Fruit fly (Drosophila melanogaster) whole organism, embryonic: ENCODE data around the gene CG42749.

Experiments
- Abd-B ChIP-seq: fragments of 200-800 bp; sonication (Bioruptor generic); optimal IDR thresholded peaks from 2 replicates; lab custom pipeline; 2018; ENCODE audit warnings: missing biosample characterization, mild to moderate bottlenecking, missing genetic modification characterization, moderate library complexity
- Ada2b ChIP-seq: fragments of 200-800 bp; sonication (Bioruptor generic); IDR thresholded peaks from 2 replicates; pipeline ENCODE4 v1.3.6; 2022; ENCODE audit warnings: missing biosample characterization, missing genetic modification characterization
- Asciz ChIP-seq: fragments of 200-800 bp; sonication (Bioruptor generic); optimal IDR thresholded peaks from 2 replicates; lab custom pipeline; 2017; ENCODE audit warnings: missing biosample characterization, mild to moderate bottlenecking, missing genetic modification characterization, missing genetic modification reagents
- B-H2 ChIP-seq: fragments of 200-800 bp; sonication (Bioruptor generic); optimal IDR thresholded peaks from 2 replicates; lab custom pipeline; 2018; ENCODE audit warnings: missing biosample characterization, mild to moderate bottlenecking, missing genetic modification characterization
- CG10565 ChIP-seq: fragments of 200-800 bp; sonication (Bioruptor generic); optimal IDR thresholded peaks from 3 replicates; lab custom pipeline; 2016; ENCODE audit warnings: missing biosample characterization, mild to moderate bottlenecking, missing genetic modification characterization
- CG11504 ChIP-seq: fragments of 200-800 bp; sonication (Bioruptor generic); optimal IDR thresholded peaks from 3 replicates; lab custom pipeline; 2019; ENCODE audit warnings: missing biosample characterization, mild to moderate bottlenecking, missing genetic modification characterization, moderate library complexity
- CG12104 ChIP-seq: fragments of 200-800 bp; sonication (Bioruptor generic); optimal IDR thresholded peaks from 3 replicates; lab custom pipeline; 2016; ENCODE audit warnings: missing biosample characterization, missing genetic modification characterization
- CG12659 ChIP-seq: fragments of 200-800 bp; sonication (Bioruptor generic); optimal IDR thresholded peaks from 3 replicates; lab custom pipeline; 2017; ENCODE audit warnings: mild to moderate bottlenecking, missing biosample characterization, missing genetic modification reagents, missing genetic modification characterization
- CG12769 ChIP-seq: fragments of 200-800 bp; sonication (Bioruptor generic); optimal IDR thresholded peaks from 2 replicates; lab custom pipeline; 2019; ENCODE audit warnings: missing biosample characterization, mild to moderate bottlenecking, missing genetic modification characterization, moderate library complexity
- CG15696 ChIP-seq: fragments of 200-800 bp; sonication (Bioruptor generic); optimal IDR thresholded peaks from 2 replicates; lab custom pipeline; 2019; ENCODE audit warnings: missing biosample characterization, mild to moderate bottlenecking, missing genetic modification characterization, moderate library complexity
- CG16815 ChIP-seq: fragments of 200-800 bp; sonication (Bioruptor generic); optimal IDR thresholded peaks from 3 replicates; lab custom pipeline; 2017; ENCODE audit warnings: missing biosample characterization, mild to moderate bottlenecking, missing genetic modification characterization
- CG17829 ChIP-seq: fragments of 200-800 bp; optimal IDR thresholded peaks from 2 replicates; lab custom pipeline; 2019; ENCODE audit warnings: missing biosample characterization, mild to moderate bottlenecking, missing genetic modification characterization, moderate library complexity
- CG18262 ChIP-seq: fragments of 200-800 bp; optimal IDR thresholded peaks from 3 replicates; lab custom pipeline; 2019; ENCODE audit warnings: missing biosample characterization, mild to moderate bottlenecking, missing genetic modification characterization, moderate library complexity
- CG31365 ChIP-seq: fragments of 200-800 bp; sonication (Bioruptor generic); optimal IDR thresholded peaks from 2 replicates; lab custom pipeline; 2018; ENCODE audit warnings: missing biosample characterization, mild to moderate bottlenecking, missing genetic modification characterization
- CG32532 ChIP-seq: fragments of 200-800 bp; sonication (Bioruptor generic); IDR thresholded peaks from 2 replicates; pipeline ENCODE4 v1.3.6; 2022; ENCODE audit warnings: missing biosample characterization, missing genetic modification characterization
- CG3281 ChIP-seq: fragments of 200-800 bp; sonication (Bioruptor generic); optimal IDR thresholded peaks from 3 replicates; lab custom pipeline; 2017; ENCODE audit warnings: missing biosample characterization, mild to moderate bottlenecking, missing genetic modification characterization
- CG34224 ChIP-seq: fragments of 200-800 bp; sonication (Bioruptor generic); IDR thresholded peaks from 3 replicates; pipeline ENCODE4 v1.3.6; 2022; ENCODE audit warnings: missing biosample characterization, missing genetic modification characterization; ENCODE audit not compliant: partially characterized antibody
- CG43689 ChIP-seq: fragments of 200-800 bp; sonication (Bioruptor generic); IDR thresholded peaks from 2 replicates; pipeline ENCODE4 v1.3.6; 2022; ENCODE audit warnings: missing biosample characterization, missing genetic modification characterization
- CG6272 ChIP-seq: fragments of 200-800 bp; sonication (Bioruptor generic); IDR thresholded peaks from 2 replicates; pipeline ENCODE4 v1.3.6; 2022; ENCODE audit warnings: missing biosample characterization, missing genetic modification characterization
- CG6689 ChIP-seq: fragments of 200-800 bp; sonication (Bioruptor generic); IDR thresholded peaks from 2 replicates; pipeline ENCODE4 v1.3.6; 2022; ENCODE audit warnings: missing biosample characterization, missing genetic modification characterization
- CG7786 ChIP-seq: fragments of 200-800 bp; sonication (Bioruptor generic); optimal IDR thresholded peaks from 2 replicates; lab custom pipeline; 2016; ENCODE audit warnings: missing biosample characterization, missing genetic modification characterization
- CG8290 ChIP-seq, 3 experiments: fragments of 200-800 bp; sonication (Bioruptor generic); optimal IDR thresholded peaks; 2 replicates each; lab custom pipeline; 2016 to 2019; ENCODE audit warnings: missing biosample characterization in 3 of 3, missing genetic modification characterization in 3 of 3, mild to moderate bottlenecking in 2 of 3, moderate library complexity in 1 of 3
- CG9727 ChIP-seq: fragments of 200-800 bp; sonication (Bioruptor generic); optimal IDR thresholded peaks from 3 replicates; lab custom pipeline; 2017; ENCODE audit warnings: missing biosample characterization, mild to moderate bottlenecking, missing genetic modification characterization
- CG9876 ChIP-seq: fragments of 200-800 bp; sonication (Bioruptor generic); optimal IDR thresholded peaks from 2 replicates; lab custom pipeline; 2016; ENCODE audit warnings: missing biosample characterization, missing genetic modification characterization
- Dip2 ChIP-seq: fragments of 200-800 bp; sonication (Bioruptor generic); IDR thresholded peaks from 2 replicates; pipeline ENCODE4 v1.3.6; 2022; ENCODE audit warnings: missing biosample characterization, missing genetic modification characterization
- Fer3 ChIP-seq: fragments of 200-800 bp; sonication (Bioruptor generic); optimal IDR thresholded peaks from 2 replicates; lab custom pipeline; 2018; ENCODE audit warnings: missing biosample characterization, mild to moderate bottlenecking, missing genetic modification characterization, moderate library complexity
- H15 ChIP-seq: fragments of 200-800 bp; sonication (Bioruptor generic); IDR thresholded peaks from 3 replicates; pipeline ENCODE4 v1.3.6; 2022; ENCODE audit warnings: missing biosample characterization, missing genetic modification characterization
- HHEX ChIP-seq: fragments of 200-800 bp; sonication (Bioruptor generic); optimal IDR thresholded peaks from 3 replicates; lab custom pipeline; 2017; ENCODE audit warnings: missing biosample characterization, mild to moderate bottlenecking, missing genetic modification characterization, missing genetic modification reagents
- Hmr ChIP-seq: fragments of 200-800 bp; sonication (Bioruptor generic); optimal IDR thresholded peaks from 3 replicates; lab custom pipeline; 2017; ENCODE audit warnings: mild to moderate bottlenecking, missing biosample characterization, missing genetic modification reagents, missing genetic modification characterization
- Mad ChIP-seq: fragments of 200-800 bp; sonication (Bioruptor generic); optimal IDR thresholded peaks from 2 replicates; lab custom pipeline; 2016; ENCODE audit warnings: missing biosample characterization, missing genetic modification characterization
- Meics ChIP-seq: fragments of 200-800 bp; sonication (Bioruptor generic); optimal IDR thresholded peaks from 2 replicates; lab custom pipeline; 2017; ENCODE audit warnings: missing biosample characterization, mild to moderate bottlenecking, missing genetic modification characterization
- Opbp ChIP-seq: fragments of 200-800 bp; sonication (Bioruptor generic); IDR thresholded peaks from 3 replicates; pipeline ENCODE4 v1.3.6; 2022; ENCODE audit warnings: missing biosample characterization, missing genetic modification characterization; ENCODE audit not compliant: partially characterized antibody
- al ChIP-seq: fragments of 200-800 bp; sonication (Bioruptor generic); IDR thresholded peaks from 2 replicates; pipeline ENCODE4 v1.3.6; 2022; ENCODE audit warnings: missing biosample characterization, missing genetic modification characterization
- bcd ChIP-seq: fragments of 200-800 bp; sonication (Bioruptor generic); optimal IDR thresholded peaks from 2 replicates; lab custom pipeline; 2017; ENCODE audit warnings: missing biosample characterization, mild to moderate bottlenecking, missing genetic modification characterization
- chm ChIP-seq: fragments of 200-800 bp; sonication (Bioruptor generic); IDR thresholded peaks from 2 replicates; pipeline ENCODE4 v1.3.6; 2022; ENCODE audit warnings: missing biosample characterization, missing genetic modification characterization
- croc ChIP-seq: fragments of 200-800 bp; sonication (Bioruptor generic); conservative IDR thresholded peaks from 3 replicates; pipeline ENCODE4 v1.3.6; 2022; ENCODE audit warnings: missing biosample characterization, missing genetic modification characterization
- dimm ChIP-seq: fragments of 200-800 bp; sonication (Bioruptor generic); IDR thresholded peaks from 2 replicates; pipeline ENCODE4 v1.3.6; 2022; ENCODE audit warnings: missing biosample characterization, missing genetic modification characterization
- ewg ChIP-seq: fragments of 200-800 bp; sonication (Bioruptor generic); optimal IDR thresholded peaks from 3 replicates; lab custom pipeline; 2017; ENCODE audit warnings: mild to moderate bottlenecking, missing biosample characterization, missing genetic modification reagents, missing genetic modification characterization
- fd3F ChIP-seq: fragments of 200-800 bp; sonication (Bioruptor generic); optimal IDR thresholded peaks from 2 replicates; lab custom pipeline; 2018; ENCODE audit warnings: missing biosample characterization, mild to moderate bottlenecking, missing genetic modification characterization, moderate library complexity
- gt ChIP-seq: fragments of 200-800 bp; sonication (Bioruptor generic); IDR thresholded peaks from 2 replicates; pipeline ENCODE4 v1.3.6; 2022; ENCODE audit warnings: missing biosample characterization, missing genetic modification characterization
- ham ChIP-seq: fragments of 200-800 bp; sonication (Bioruptor generic); IDR thresholded peaks from 2 replicates; pipeline ENCODE4 v1.3.6; 2022; ENCODE audit warnings: missing biosample characterization, missing genetic modification characterization
- lov ChIP-seq, 2 experiments: fragments of 200-800 bp in 1 of 2; fragments of >200 bp in 1 of 2; sonication (Bioruptor generic) in 1 of 2; IDR thresholded peaks in 1 of 2; optimal IDR thresholded peaks in 1 of 2; 2 replicates in 1 of 2; 3 replicates in 1 of 2; pipeline versions ENCODE4 v1.3.6 to Lab custom; 2017 to 2022; ENCODE audit warnings: missing biosample characterization in 1 of 2, missing genetic modification characterization in 1 of 2
- org-1 ChIP-seq: fragments of 200-800 bp; sonication (Bioruptor generic); optimal IDR thresholded peaks from 2 replicates; lab custom pipeline; 2017; ENCODE audit warnings: missing biosample characterization, missing genetic modification characterization
- pb ChIP-seq: fragments of 200-800 bp; sonication (Bioruptor generic); optimal IDR thresholded peaks from 3 replicates; lab custom pipeline; 2016; ENCODE audit warnings: missing biosample characterization, missing genetic modification characterization
- phol ChIP-seq: fragments of 200-800 bp; sonication (Bioruptor generic); optimal IDR thresholded peaks from 3 replicates; lab custom pipeline; 2018; ENCODE audit warnings: missing biosample characterization, mild to moderate bottlenecking, missing genetic modification characterization, moderate library complexity
- pum ChIP-seq: fragments of 200-800 bp; sonication (Bioruptor generic); optimal IDR thresholded peaks from 2 replicates; lab custom pipeline; 2016; ENCODE audit warnings: missing biosample characterization, missing genetic modification characterization
- ranshi ChIP-seq: fragments of 200-800 bp; sonication (Bioruptor generic); IDR thresholded peaks from 2 replicates; pipeline ENCODE4 v1.3.6; 2022; ENCODE audit warnings: missing biosample characterization, missing genetic modification characterization
- slou ChIP-seq: fragments of 200-800 bp; sonication (Bioruptor generic); optimal IDR thresholded peaks from 3 replicates; lab custom pipeline; 2016; ENCODE audit warnings: missing biosample characterization, missing genetic modification characterization
- unpg ChIP-seq: fragments of 200-800 bp; sonication (Bioruptor generic); optimal IDR thresholded peaks from 3 replicates; lab custom pipeline; 2018; ENCODE audit warnings: missing biosample characterization, mild to moderate bottlenecking, missing genetic modification characterization, moderate library complexity
- vnd ChIP-seq: fragments of 200-800 bp; sonication (Bioruptor generic); IDR thresholded peaks from 3 replicates; pipeline ENCODE4 v1.3.6; 2022; ENCODE audit warnings: missing biosample characterization, missing genetic modification characterization; ENCODE audit not compliant: partially characterized antibody

The CG42749 gene

dm6 chrX:5336722-5337121, 40.9 kb downstream of the CG42749 start (continued):
- peak; percentile 45 for TF ChIP-seq HHEX (GFP tag; lab: Kevin White, UChicago)
- no peak for TF ChIP-seq al (GFP tag; lab: Robert Waterston, UW)
- TF ChIP-seq CG16815 (GFP tag; lab: Kevin White, UChicago): no peak
- peak; percentile 31 for TF ChIP-seq bcd
- TF ChIP-seq Hmr (GFP tag; lab: Kevin White, UChicago): peak; percentile 67
- no peak; the same call in 2 of the 3 replicates for TF ChIP-seq croc (GFP tag; lab: Robert Waterston, UW)
- no peak for TF ChIP-seq Dip2
- TF ChIP-seq CG43689 (GFP tag; lab: Robert Waterston, UW): no peak
- peak; percentile 19 for TF ChIP-seq CG18262 (tag; lab: Kevin White, UChicago)
- TF ChIP-seq H15 (GFP tag; lab: Robert Waterston, UW): no peak
- no peak for TF ChIP-seq dimm (GFP tag; lab: Robert Waterston, UW)
- TF ChIP-seq CG34224: no peak
- TF ChIP-seq CG10565 (GFP tag; lab: Kevin White, UChicago): no peak
- peak; percentile 43 for TF ChIP-seq phol
- TF ChIP-seq CG8290 (GFP tag; optimal IDR thresholded peaks at IDR 0.05; lab: Kevin White, UChicago): no peak
- TF ChIP-seq CG8290 (tag; optimal IDR thresholded peaks at IDR 0.05; lab: Kevin White, UChicago): peak in 1 of 2 experiments; percentile 48
- peak; percentile 13 for TF ChIP-seq ewg
- TF ChIP-seq CG3281: peak; percentile 76
- peak; percentile 31 for TF ChIP-seq Asciz (GFP tag; lab: Kevin White, UChicago)
- TF ChIP-seq CG9727: peak; percentile 44
- TF ChIP-seq CG15696 (tag; lab: Kevin White, UChicago): no peak
- TF ChIP-seq CG9876: no peak
- TF ChIP-seq ranshi (GFP tag; lab: Robert Waterston, UW): no peak
- TF ChIP-seq CG12104: no peak
- no peak for TF ChIP-seq lov (optimal IDR thresholded peaks at IDR 0.05; lab: Kevin White, UChicago)
- no peak for TF ChIP-seq lov (GFP tag; IDR thresholded peaks at IDR 0.05; lab: Robert Waterston, UW)
- TF ChIP-seq CG11504: peak; percentile 71
- peak; percentile 39 for TF ChIP-seq unpg (GFP tag; lab: Kevin White, UChicago)
- TF ChIP-seq Mad (GFP tag; lab: Kevin White, UChicago): no peak
- peak; percentile 40 for TF ChIP-seq CG12659
- peak; percentile 27 for TF ChIP-seq fd3F (GFP tag; lab: Kevin White, UChicago)
- peak; percentile 27 for TF ChIP-seq Abd-B
- no peak for TF ChIP-seq slou (GFP tag; lab: Kevin White, UChicago)
- TF ChIP-seq chm (GFP tag; lab: Robert Waterston, UW): no peak
- no peak for TF ChIP-seq Opbp (GFP tag; lab: Robert Waterston, UW)
- peak; percentile 74 for TF ChIP-seq Meics
- TF ChIP-seq pum (GFP tag; lab: Kevin White, UChicago): no peak
- peak; percentile 56 for TF ChIP-seq Fer3 (tag; lab: Kevin White, UChicago)
- no peak for TF ChIP-seq ham (GFP tag; lab: Robert Waterston, UW)
- peak; percentile 32 for TF ChIP-seq org-1 (GFP tag; lab: Kevin White, UChicago)
- no peak for TF ChIP-seq CG6272
- TF ChIP-seq B-H2 (GFP tag; lab: Kevin White, UChicago): peak; percentile 27
- no peak for TF ChIP-seq pb
- peak; percentile 4 for TF ChIP-seq CG17829 (tag; lab: Kevin White, UChicago)
- TF ChIP-seq vnd (GFP tag; lab: Robert Waterston, UW): no peak
- TF ChIP-seq CG32532: peak; percentile 32; the same call in 1 of the 2 replicates
- no peak for TF ChIP-seq gt (GFP tag; lab: Robert Waterston, UW)
- TF ChIP-seq CG7786 (GFP tag; lab: Kevin White, UChicago): no peak
- TF ChIP-seq CG6689 (GFP tag; lab: Robert Waterston, UW): no peak
- TF ChIP-seq CG12769 (tag; lab: Kevin White, UChicago): peak; percentile 65
- peak; percentile 28 for TF ChIP-seq CG31365 (tag; lab: Kevin White, UChicago)
- TF ChIP-seq Ada2b (GFP tag; lab: Robert Waterston, UW): peak; percentile 7; the same call in 1 of the 2 replicates
